Worm (Caenorhabditis elegans) whole organism, early embryonic: ENCODE measurements around the gene ZK662.5.

Experiments used
- B0310.2 ChIP-seq: sonication (generic microtip); optimal IDR thresholded peaks from 2 replicates; lab custom pipeline; 2016; ENCODE audit warnings: mild to moderate bottlenecking, missing genetic modification characterization, missing compliant biosample characterization
- F13C5.2 ChIP-seq: sonication (generic microtip); optimal IDR thresholded peaks from 2 replicates; lab custom pipeline; 2017; ENCODE audit warnings: mild to moderate bottlenecking, missing genetic modification characterization, inconsistent platforms, missing compliant biosample characterization
- aly-1 ChIP-seq: sonication (generic microtip); optimal IDR thresholded peaks from 2 replicates; lab custom pipeline; 2016; ENCODE audit warnings: missing genetic modification characterization, missing compliant biosample characterization
- ama-1 ChIP-seq: fragments of 150-350 bp; optimal IDR thresholded peaks from 2 replicates; lab custom pipeline; 2014
- ceh-13 ChIP-seq: fragments of 200-800 bp; sonication (Bioruptor generic); optimal IDR thresholded peaks from 2 replicates; lab custom pipeline; 2018; ENCODE audit warnings: mild to moderate bottlenecking, missing genetic modification characterization, missing compliant biosample characterization
- ceh-36 ChIP-seq: sonication (generic microtip); optimal IDR thresholded peaks from 2 replicates; lab custom pipeline; 2016; ENCODE audit warnings: missing genetic modification characterization, inconsistent platforms, missing compliant biosample characterization
- ets-7 ChIP-seq: sonication (generic microtip); optimal IDR thresholded peaks from 2 replicates; lab custom pipeline; 2016; ENCODE audit warnings: missing genotype, missing genetic modification characterization, missing compliant biosample characterization
- flt-1 ChIP-seq: fragments of 200-800 bp; sonication (Bioruptor generic); IDR thresholded peaks from 2 replicates; pipeline ENCODE4 v1.3.6; 2022; ENCODE audit warnings: missing genetic modification characterization, missing compliant biosample characterization
- hmbx-1 ChIP-seq: sonication (generic microtip); optimal IDR thresholded peaks from 2 replicates; lab custom pipeline; 2016; ENCODE audit warnings: mild to moderate bottlenecking, missing genetic modification characterization, missing compliant biosample characterization
- hmg-4 ChIP-seq: fragments of 200-800 bp; sonication (Bioruptor generic); optimal IDR thresholded peaks from 2 replicates; lab custom pipeline; 2018; ENCODE audit warnings: mild to moderate bottlenecking, missing genetic modification characterization, missing compliant biosample characterization
- hnd-1 ChIP-seq: sonication (generic microtip); optimal IDR thresholded peaks from 2 replicates; lab custom pipeline; 2016; ENCODE audit warnings: missing genetic modification characterization, missing compliant biosample characterization
- pes-1 ChIP-seq: fragments of 200-800 bp; sonication (Bioruptor generic); IDR thresholded peaks from 2 replicates; pipeline ENCODE4 v1.3.6; 2022; ENCODE audit warnings: missing genetic modification reagents, missing genetic modification characterization, missing compliant biosample characterization
- scrt-1 ChIP-seq: fragments of 200-800 bp; sonication (Bioruptor generic); IDR thresholded peaks from 2 replicates; pipeline ENCODE4 v1.3.6; 2022; ENCODE audit warnings: missing genetic modification characterization, missing compliant biosample characterization
- sea-1 ChIP-seq: fragments of 200-800 bp; sonication (Bioruptor generic); conservative IDR thresholded peaks from 2 replicates; pipeline ENCODE4 v1.3.6; 2022; ENCODE audit warnings: missing genetic modification characterization, missing compliant biosample characterization
- tbx-11 ChIP-seq: fragments of 200-800 bp; sonication (Bioruptor generic); IDR thresholded peaks from 2 replicates; pipeline ENCODE4 v1.3.6; 2022; ENCODE audit warnings: missing genetic modification characterization, missing compliant biosample characterization
- tbx-37 ChIP-seq: fragments of 200-800 bp; sonication (Bioruptor generic); conservative IDR thresholded peaks from 2 replicates; pipeline ENCODE4 v1.3.6; 2022; ENCODE audit warnings: missing genetic modification reagents, missing genetic modification characterization, missing compliant biosample characterization
- tra-4 ChIP-seq: sonication (generic microtip); optimal IDR thresholded peaks from 2 replicates; lab custom pipeline; 2017; ENCODE audit warnings: missing genetic modification characterization, missing compliant biosample characterization

The ZK662.5 gene

ce11 chrX:15766861-15767260 is 45.4 kb downstream of the ZK662.5 start:
- TF ChIP-seq ceh-13 (GFP tag; lab: Kevin White, UChicago) (no peak), ama-1 (lab: Kevin White, UChicago) (no peak), B0310.2 (tag; lab: Kevin White, UChicago) (no peak), tbx-11 (no peak), tra-4 (tag; lab: Kevin White, UChicago) (no peak)

- TF ChIP-seq F13C5.2 (tag; lab: Kevin White, UChicago) (no peak), scrt-1 (no peak), ceh-36 (tag; lab: Kevin White, UChicago) (no peak), aly-1 (no peak), tbx-11 (no peak), hnd-1 (tag; lab: Kevin White, UChicago) (no peak), flt-1 (GFP tag; lab: Robert Waterston, UW) (no peak), ets-7 (tag; lab: Kevin White, UChicago) (no peak), hmbx-1 (tag; lab: Kevin White, UChicago) (no peak), hmg-4 (GFP tag; lab: Kevin White, UChicago) (no peak)
Observed at ce11 chrX:15768532-15768931, 47.1 kb downstream of the ZK662.5 start.

ce11 chrX:15769895-15770559 is 48.6 kb downstream of the ZK662.5 start:
- no peak for TF ChIP-seq aly-1
- TF ChIP-seq tbx-11, result no peak
- TF ChIP-seq ets-7 (tag; lab: Kevin White, UChicago), result no peak
- no peak for TF ChIP-seq ceh-36 (tag; lab: Kevin White, UChicago)
- TF ChIP-seq hmg-4 (GFP tag; lab: Kevin White, UChicago), result no peak
- no peak for TF ChIP-seq tbx-37 (GFP tag; lab: Robert Waterston, UW)
- TF ChIP-seq ceh-13 (GFP tag; lab: Kevin White, UChicago), result no peak
- TF ChIP-seq sea-1 (GFP tag; lab: Robert Waterston, UW), result no peak
- no peak for TF ChIP-seq pes-1 (GFP tag; lab: Robert Waterston, UW)
- no peak for TF ChIP-seq F13C5.2 (tag; lab: Kevin White, UChicago)
- TF ChIP-seq tra-4 (tag; lab: Kevin White, UChicago), result no peak
- TF ChIP-seq scrt-1, result no peak
- no peak for TF ChIP-seq hmbx-1 (tag; lab: Kevin White, UChicago)
- TF ChIP-seq flt-1 (GFP tag; lab: Robert Waterston, UW), result no peak
- no peak for TF ChIP-seq hnd-1 (tag; lab: Kevin White, UChicago)
- TF ChIP-seq B0310.2 (tag; lab: Kevin White, UChicago), result no peak
- TF ChIP-seq ama-1 (lab: Kevin White, UChicago), result no peak

- no peak for TF ChIP-seq hnd-1 (tag; lab: Kevin White, UChicago)
- TF ChIP-seq hmbx-1 (tag; lab: Kevin White, UChicago), result no peak
- no peak for TF ChIP-seq hmg-4 (GFP tag; lab: Kevin White, UChicago)
- TF ChIP-seq ceh-36 (tag; lab: Kevin White, UChicago), result no peak
- no peak for TF ChIP-seq scrt-1
- no peak for TF ChIP-seq sea-1 (GFP tag; lab: Robert Waterston, UW)
- TF ChIP-seq ceh-13 (GFP tag; lab: Kevin White, UChicago), result no peak
Observed at ce11 chrX:15770787-15771186, 49.3 kb downstream of the ZK662.5 start.

- TF ChIP-seq sea-1 (GFP tag; lab: Robert Waterston, UW) (no peak), ceh-36 (tag; lab: Kevin White, UChicago) (no peak), tbx-11 (no peak)
Observed at ce11 chrX:15771411-15771810, 50.0 kb downstream of the ZK662.5 start, which contains the start of gene Y7A5A.1. TSS of gene Y7A5A.1 (minus strand) at chrX:15771493.

ce11 chrX:15772674-15773073 is 51.2 kb downstream of the ZK662.5 start, which contains the start of gene Y7A5A.2:
TSS of gene Y7A5A.2 (minus strand) at chrX:15772735.
- no peak for TF ChIP-seq ama-1 (lab: Kevin White, UChicago)
- no peak for TF ChIP-seq ets-7 (tag; lab: Kevin White, UChicago)
- TF ChIP-seq aly-1, result no peak
- TF ChIP-seq ceh-36 (tag; lab: Kevin White, UChicago), result no peak
- no peak for TF ChIP-seq tbx-37 (GFP tag; lab: Robert Waterston, UW)
- TF ChIP-seq sea-1 (GFP tag; lab: Robert Waterston, UW), result no peak
- no peak for TF ChIP-seq tbx-11
- no peak for TF ChIP-seq B0310.2 (tag; lab: Kevin White, UChicago)
- no peak for TF ChIP-seq tra-4 (tag; lab: Kevin White, UChicago)
- no peak for TF ChIP-seq hnd-1 (tag; lab: Kevin White, UChicago)
- TF ChIP-seq scrt-1, result no peak
- TF ChIP-seq pes-1 (GFP tag; lab: Robert Waterston, UW), result no peak
- TF ChIP-seq ceh-13 (GFP tag; lab: Kevin White, UChicago), result no peak
